Worm (Caenorhabditis elegans) whole organism, late embryonic: ENCODE data around the gene gtap-2.

Source experiments
- C08G9.2 ChIP-seq: sonication (generic microtip); optimal IDR thresholded peaks from 2 replicates; lab custom pipeline; 2016; ENCODE audit warnings: mild to moderate bottlenecking, missing genetic modification characterization, moderate library complexity, missing compliant biosample characterization
- K09A11.1 ChIP-seq: sonication (generic microtip); optimal IDR thresholded peaks from 2 replicates; lab custom pipeline; 2017; ENCODE audit warnings: antibody characterized with exemption, mild to moderate bottlenecking, missing genetic modification characterization, missing compliant biosample characterization; ENCODE audit not compliant: insufficient read depth
- T23F11.4 ChIP-seq: fragments of 200-800 bp; sonication (Bioruptor generic); optimal IDR thresholded peaks from 2 replicates; lab custom pipeline; 2018; ENCODE audit warnings: mild to moderate bottlenecking, missing genetic modification characterization, missing compliant biosample characterization
- Y22D7AL.16 ChIP-seq: sonication (generic microtip); optimal IDR thresholded peaks from 2 replicates; lab custom pipeline; 2016; ENCODE audit warnings: missing genetic modification characterization, missing compliant biosample characterization
- ceh-18 ChIP-seq: sonication (generic microtip); optimal IDR thresholded peaks from 2 replicates; lab custom pipeline; 2016; ENCODE audit warnings: missing genetic modification characterization, missing compliant biosample characterization
- ceh-31 ChIP-seq: sonication (generic microtip); optimal IDR thresholded peaks from 2 replicates; lab custom pipeline; 2016; ENCODE audit warnings: missing genetic modification characterization, missing compliant biosample characterization
- ceh-48 ChIP-seq: sonication (generic microtip); optimal IDR thresholded peaks from 2 replicates; lab custom pipeline; 2016; ENCODE audit warnings: missing genetic modification characterization, inconsistent platforms, missing compliant biosample characterization
- ceh-9 ChIP-seq: sonication (generic microtip); optimal IDR thresholded peaks from 2 replicates; lab custom pipeline; 2016; ENCODE audit warnings: mild to moderate bottlenecking, missing genetic modification characterization, inconsistent platforms, missing compliant biosample characterization
- dmd-4 ChIP-seq: sonication (generic microtip); optimal IDR thresholded peaks from 2 replicates; lab custom pipeline; 2016; ENCODE audit warnings: borderline replicate concordance, missing genetic modification characterization, missing compliant biosample characterization
- dve-1 ChIP-seq: sonication (generic microtip); optimal IDR thresholded peaks from 2 replicates; lab custom pipeline; 2017; ENCODE audit warnings: antibody characterized with exemption, mild to moderate bottlenecking, missing genetic modification characterization, missing compliant biosample characterization
- elt-2 ChIP-seq: sonication (generic microtip); optimal IDR thresholded peaks from 2 replicates; lab custom pipeline; 2016; ENCODE audit warnings: missing genetic modification reagents, missing genetic modification characterization, missing compliant biosample characterization
- ets-4 ChIP-seq: sonication (generic microtip); optimal IDR thresholded peaks from 2 replicates; lab custom pipeline; 2016; ENCODE audit warnings: missing genetic modification characterization, missing compliant biosample characterization
- fax-1 ChIP-seq: sonication (generic microtip); optimal IDR thresholded peaks from 2 replicates; lab custom pipeline; 2016; ENCODE audit warnings: missing genotype, missing genetic modification characterization, missing compliant biosample characterization
- gmeb-2 ChIP-seq: sonication (generic microtip); optimal IDR thresholded peaks from 2 replicates; lab custom pipeline; 2016; ENCODE audit warnings: missing genetic modification characterization, inconsistent platforms, missing compliant biosample characterization
- hlh-6 ChIP-seq: sonication (generic microtip); optimal IDR thresholded peaks from 2 replicates; lab custom pipeline; 2016; ENCODE audit warnings: missing genotype, missing genetic modification characterization, missing compliant biosample characterization
- nfya-1 ChIP-seq: sonication (generic microtip); optimal IDR thresholded peaks from 2 replicates; lab custom pipeline; 2017; ENCODE audit warnings: missing genetic modification characterization, mild to moderate bottlenecking, missing compliant biosample characterization, antibody characterized with exemption, moderate library complexity
- odd-2 ChIP-seq: sonication (generic microtip); optimal IDR thresholded peaks from 2 replicates; lab custom pipeline; 2017; ENCODE audit warnings: antibody characterized with exemption, mild to moderate bottlenecking, missing genetic modification characterization, missing compliant biosample characterization
- pax-1 ChIP-seq: fragments of 150-350 bp; optimal IDR thresholded peaks from 2 replicates; lab custom pipeline; 2014; ENCODE audit warnings: missing biosample characterization, missing genetic modification characterization
- pha-4 ChIP-seq: fragments of 150-350 bp; optimal IDR thresholded peaks from 2 replicates; lab custom pipeline; 2018; ENCODE audit warnings: missing biosample characterization, missing genetic modification reagents, missing genetic modification characterization
- ref-2 ChIP-seq: sonication (generic microtip); optimal IDR thresholded peaks from 2 replicates; lab custom pipeline; 2016; ENCODE audit warnings: missing genetic modification characterization, missing compliant biosample characterization
- rnt-1 ChIP-seq: sonication (generic microtip); optimal IDR thresholded peaks from 2 replicates; lab custom pipeline; 2016; ENCODE audit warnings: missing genetic modification characterization, missing compliant biosample characterization
- tbx-2 ChIP-seq: sonication (generic microtip); optimal IDR thresholded peaks from 2 replicates; lab custom pipeline; 2016; ENCODE audit warnings: missing genetic modification characterization, missing compliant biosample characterization
- unc-55 ChIP-seq: sonication (generic microtip); optimal IDR thresholded peaks from 2 replicates; lab custom pipeline; 2017; ENCODE audit warnings: missing biosample characterization, missing genetic modification reagents, missing genetic modification characterization

gtap-2 gene

ce11 chrIII:9861470-9862342 lies 53.4 kb downstream of the gtap-2 start (continued):
- no peak for TF ChIP-seq pax-1
- peak; percentile 80 for TF ChIP-seq hlh-6 (tag; lab: Kevin White, UChicago)
- TF ChIP-seq ets-4 (tag; lab: Kevin White, UChicago): no peak
- TF ChIP-seq ceh-9 (tag; lab: Kevin White, UChicago): peak; percentile 70
- TF ChIP-seq unc-55 (GFP tag; lab: Kevin White, UChicago): no peak
- peak; percentile 74 for TF ChIP-seq ceh-48 (tag; lab: Kevin White, UChicago)
- peak; percentile 63 for TF ChIP-seq C08G9.2 (tag; lab: Kevin White, UChicago)
- TF ChIP-seq pha-4: no peak
- peak; percentile 85 for TF ChIP-seq elt-2 (tag; lab: Kevin White, UChicago)
- TF ChIP-seq K09A11.1 (tag; lab: Kevin White, UChicago): peak; percentile 68
- peak; percentile 32 for TF ChIP-seq dve-1
- TF ChIP-seq nfya-1 (tag; lab: Kevin White, UChicago): peak; percentile 58
- peak; percentile 73 for TF ChIP-seq ceh-31 (tag; lab: Kevin White, UChicago)
- peak; percentile 80 for TF ChIP-seq ref-2 (tag; lab: Kevin White, UChicago)
- peak; percentile 47 for TF ChIP-seq rnt-1 (tag; lab: Kevin White, UChicago)
- TF ChIP-seq ceh-18 (tag; lab: Kevin White, UChicago): peak; percentile 44
- TF ChIP-seq fax-1: peak; percentile 72
- TF ChIP-seq tbx-2: peak; percentile 74
- peak; percentile 81 for TF ChIP-seq gmeb-2 (tag; lab: Kevin White, UChicago)
- peak; percentile 80 for TF ChIP-seq dmd-4
- TF ChIP-seq odd-2 (tag; lab: Kevin White, UChicago): peak; percentile 63
- TF ChIP-seq T23F11.4: peak; percentile 80
- peak; percentile 74 for TF ChIP-seq Y22D7AL.16
